Fruit fly (Drosophila melanogaster) whole organism: ENCODE data around the gene Osi3.

ENCODE experiments used
- CG8478 ChIP-seq: fragments of >200 bp; optimal IDR thresholded peaks from 2 replicates; lab custom pipeline; 2018; ENCODE audit warnings: inconsistent platforms
- psq ChIP-seq: fragments of >200 bp; optimal IDR thresholded peaks from 2 replicates; lab custom pipeline; 2017
- usp ChIP-seq: fragments of >200 bp; optimal IDR thresholded peaks from 2 replicates; lab custom pipeline; 2017; ENCODE audit warnings: missing biosample characterization, missing genetic modification characterization, mixed read lengths

- TF ChIP-seq CG8478 (no peak), usp (GFP tag; lab: Kevin White, UChicago) (no peak), psq (lab: Kevin White, UChicago) (no peak)
Measured at dm6 chr3R:6182511-6182910, 33.1 kb upstream of the Osi3 start.
